Fruit fly (Drosophila melanogaster): Measurements from ENCODE around the gene Reck.

DNA sequence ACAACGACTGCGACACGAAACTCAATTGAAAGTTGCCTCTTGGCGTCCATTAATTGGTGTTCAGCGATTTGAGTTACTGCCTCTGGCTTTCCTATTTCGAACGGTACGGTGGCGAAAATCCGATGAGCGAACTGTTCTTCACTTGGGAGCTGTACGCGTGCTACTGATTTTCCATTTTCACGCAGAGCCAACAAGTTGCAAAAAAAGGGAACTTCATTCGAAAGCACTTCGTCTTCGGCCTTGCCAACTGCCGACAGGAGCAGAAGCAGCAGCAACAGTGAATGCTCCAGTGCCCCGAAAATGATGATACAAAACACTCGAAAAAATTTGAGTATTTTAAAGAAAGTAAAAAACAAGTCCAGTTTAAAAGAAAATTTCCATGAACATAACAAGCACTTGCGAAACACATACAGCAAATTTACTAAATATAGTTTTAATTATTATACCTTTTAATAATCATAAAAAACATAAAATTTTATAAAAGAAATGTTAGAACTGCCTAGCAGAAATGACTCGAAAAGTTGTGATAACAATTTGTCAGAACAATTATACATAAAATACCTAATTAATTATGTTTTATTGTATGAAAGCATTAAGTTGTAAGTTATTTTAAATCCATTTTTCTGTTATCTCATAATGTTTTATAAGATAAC lies 20.3 kb upstream of the Reck start:
- TF ChIP-seq pan (optimal IDR thresholded peaks at IDR 0.05) (no peak), CG8478 (optimal IDR thresholded peaks at IDR 0.05) (no peak)

Measured in whole organism.